Worm (Caenorhabditis elegans): ENCODE data around the gene T05G5.4.

ce11 chrIII:9713182-9713581, 35.6 kb upstream of the T05G5.4 start:
- TF ChIP-seq klf-2 (GFP tag; conservative IDR thresholded peaks at IDR 0.05) (no peak), ztf-29 (GFP tag; IDR thresholded peaks at IDR 0.05) (no peak), tab-1 (GFP tag; IDR thresholded peaks at IDR 0.05) (no peak), flt-1 (GFP tag; IDR thresholded peaks at IDR 0.05) (no peak), ztf-23 (GFP tag; IDR thresholded peaks at IDR 0.05) (no peak), ref-1 (GFP tag; conservative IDR thresholded peaks at IDR 0.05) (no peak)
